Fruit fly (Drosophila melanogaster) whole organism, embryonic: ENCODE data around the gene Cdk5alpha.

Experiments used
- CG10462 ChIP-seq: fragments of 200-800 bp; sonication (Bioruptor generic); optimal IDR thresholded peaks from 2 replicates; lab custom pipeline; 2016; ENCODE audit warnings: missing biosample characterization, missing genetic modification characterization
- CG10979 ChIP-seq: fragments of 200-800 bp; sonication (Bioruptor generic); optimal IDR thresholded peaks from 2 replicates; lab custom pipeline; 2018; ENCODE audit warnings: missing biosample characterization, mild to moderate bottlenecking, missing genetic modification characterization, moderate library complexity
- CG12219 ChIP-seq: fragments of 200-800 bp; sonication (Bioruptor generic); optimal IDR thresholded peaks from 3 replicates; lab custom pipeline; 2018; ENCODE audit warnings: missing biosample characterization, mild to moderate bottlenecking, missing genetic modification characterization
- CG13424 ChIP-seq: fragments of 200-800 bp; sonication (Bioruptor generic); optimal IDR thresholded peaks from 2 replicates; lab custom pipeline; 2019; ENCODE audit warnings: missing biosample characterization, mild to moderate bottlenecking, missing genetic modification characterization, moderate library complexity
- CG15269 ChIP-seq: fragments of 200-800 bp; sonication (Bioruptor generic); optimal IDR thresholded peaks from 2 replicates; lab custom pipeline; 2018; ENCODE audit warnings: missing biosample characterization, mild to moderate bottlenecking, missing genetic modification characterization, moderate library complexity
- CG17568 ChIP-seq: fragments of 200-800 bp; sonication (Bioruptor generic); optimal IDR thresholded peaks from 2 replicates; lab custom pipeline; 2018; ENCODE audit warnings: missing biosample characterization, mild to moderate bottlenecking, missing genetic modification characterization, moderate library complexity
- CG18011 ChIP-seq: fragments of 200-800 bp; sonication (Bioruptor generic); optimal IDR thresholded peaks from 2 replicates; lab custom pipeline; 2017; ENCODE audit warnings: missing biosample characterization, missing genetic modification characterization, mild to moderate bottlenecking, moderate library complexity, missing genotype
- CG18764 ChIP-seq: fragments of 200-800 bp; sonication (Bioruptor generic); optimal IDR thresholded peaks from 3 replicates; lab custom pipeline; 2016; ENCODE audit warnings: missing biosample characterization, missing genetic modification characterization
- CG2120 ChIP-seq: fragments of 200-800 bp; sonication (Bioruptor generic); optimal IDR thresholded peaks from 3 replicates; lab custom pipeline; 2016; ENCODE audit warnings: missing biosample characterization, missing genetic modification characterization
- CG2712 ChIP-seq: fragments of 200-800 bp; optimal IDR thresholded peaks from 3 replicates; lab custom pipeline; 2019; ENCODE audit warnings: missing biosample characterization, mild to moderate bottlenecking, missing genetic modification characterization, moderate library complexity
- CG4617 ChIP-seq: fragments of 200-800 bp; sonication (Bioruptor generic); optimal IDR thresholded peaks from 3 replicates; lab custom pipeline; 2016; ENCODE audit warnings: missing biosample characterization, missing genetic modification characterization, borderline replicate concordance
- CG7839 ChIP-seq: fragments of 200-800 bp; sonication (Bioruptor generic); optimal IDR thresholded peaks from 3 replicates; lab custom pipeline; 2018; ENCODE audit warnings: missing biosample characterization, mild to moderate bottlenecking, missing genetic modification characterization, moderate library complexity
- Camta ChIP-seq: fragments of 200-800 bp; sonication (Bioruptor generic); optimal IDR thresholded peaks from 2 replicates; lab custom pipeline; 2016; ENCODE audit warnings: missing biosample characterization, missing genetic modification characterization
- D19A ChIP-seq: fragments of 200-800 bp; optimal IDR thresholded peaks from 3 replicates; lab custom pipeline; 2019; ENCODE audit warnings: missing biosample characterization, mild to moderate bottlenecking, missing genetic modification characterization, moderate library complexity
- Dip3 ChIP-seq: fragments of 200-800 bp; sonication (Bioruptor generic); optimal IDR thresholded peaks from 3 replicates; lab custom pipeline; 2016; ENCODE audit warnings: missing biosample characterization, missing genetic modification characterization
- Hr51 ChIP-seq, 2 experiments: fragments of 200-800 bp; sonication (Bioruptor generic); optimal IDR thresholded peaks; 2 replicates in 1 of 2; 3 replicates in 1 of 2; lab custom pipeline; 2016 to 2018; ENCODE audit warnings: missing biosample characterization in 2 of 2, missing genetic modification characterization in 2 of 2, mild to moderate bottlenecking in 1 of 2, moderate library complexity in 1 of 2
- Lim3 ChIP-seq: fragments of 200-800 bp; sonication (Bioruptor generic); IDR thresholded peaks from 2 replicates; pipeline ENCODE4 v1.3.6; 2022; ENCODE audit warnings: missing biosample characterization, missing genetic modification characterization
- MESR4 ChIP-seq: fragments of 200-800 bp; sonication (Bioruptor generic); optimal IDR thresholded peaks from 2 replicates; lab custom pipeline; 2018; ENCODE audit warnings: missing biosample characterization, mild to moderate bottlenecking, missing genetic modification characterization, moderate library complexity
- Max ChIP-seq: fragments of 200-800 bp; sonication (Bioruptor generic); optimal IDR thresholded peaks from 2 replicates; lab custom pipeline; 2016; ENCODE audit warnings: missing biosample characterization, mild to moderate bottlenecking, missing genetic modification characterization
- Med ChIP-seq: fragments of 200-800 bp; sonication (Bioruptor generic); peaks from one replicate; lab custom pipeline; 2016; ENCODE audit warnings: missing biosample characterization, missing genetic modification characterization, mild to moderate bottlenecking, inconsistent platforms, moderate library complexity
- NC2β ChIP-seq: fragments of 200-800 bp; sonication (Bioruptor generic); optimal IDR thresholded peaks from 2 replicates; lab custom pipeline; 2016; ENCODE audit warnings: missing biosample characterization, missing genetic modification characterization
- Oli ChIP-seq: fragments of 200-800 bp; sonication (Bioruptor generic); optimal IDR thresholded peaks from 2 replicates; lab custom pipeline; 2018; ENCODE audit warnings: missing biosample characterization, mild to moderate bottlenecking, missing genetic modification characterization, moderate library complexity
- PHDP ChIP-seq: fragments of 200-800 bp; sonication (Bioruptor generic); optimal IDR thresholded peaks from 3 replicates; lab custom pipeline; 2018; ENCODE audit warnings: missing biosample characterization, mild to moderate bottlenecking, missing genetic modification characterization, moderate library complexity
- Ssrp ChIP-seq: fragments of 200-800 bp; sonication (Bioruptor generic); optimal IDR thresholded peaks from 2 replicates; lab custom pipeline; 2018; ENCODE audit warnings: missing biosample characterization, mild to moderate bottlenecking, missing genetic modification characterization, moderate library complexity
- Xbp1 ChIP-seq: fragments of 200-800 bp; sonication (Bioruptor generic); optimal IDR thresholded peaks from 3 replicates; lab custom pipeline; 2016; ENCODE audit warnings: missing biosample characterization, mild to moderate bottlenecking, missing genetic modification characterization
- Xrp1 ChIP-seq: fragments of 200-800 bp; sonication (Bioruptor generic); IDR thresholded peaks from 2 replicates; pipeline ENCODE4 v1.3.6; 2022; ENCODE audit warnings: missing biosample characterization, missing genetic modification characterization
- disco-r ChIP-seq: fragments of 200-800 bp; sonication (Bioruptor generic); optimal IDR thresholded peaks from 2 replicates; lab custom pipeline; 2016; ENCODE audit warnings: missing biosample characterization, missing genetic modification characterization
- dmrt11E ChIP-seq: fragments of 200-800 bp; sonication (Bioruptor generic); optimal IDR thresholded peaks from 3 replicates; lab custom pipeline; 2018; ENCODE audit warnings: missing biosample characterization, mild to moderate bottlenecking, missing genetic modification characterization, moderate library complexity
- dysf ChIP-seq: fragments of 200-800 bp; sonication (Bioruptor generic); IDR thresholded peaks from 3 replicates; pipeline ENCODE4 v1.3.6; 2022; ENCODE audit warnings: missing biosample characterization, missing genetic modification characterization
- fd96Cb ChIP-seq: fragments of 200-800 bp; sonication (Bioruptor generic); optimal IDR thresholded peaks from 2 replicates; lab custom pipeline; 2018; ENCODE audit warnings: missing biosample characterization, mild to moderate bottlenecking, missing genetic modification characterization, moderate library complexity
- gem ChIP-seq: fragments of 200-800 bp; sonication (Bioruptor generic); optimal IDR thresholded peaks from 2 replicates; lab custom pipeline; 2019; ENCODE audit warnings: missing biosample characterization, mild to moderate bottlenecking, missing genetic modification characterization, moderate library complexity
- grau ChIP-seq: fragments of 200-800 bp; optimal IDR thresholded peaks from 3 replicates; lab custom pipeline; 2019; ENCODE audit warnings: missing biosample characterization, mild to moderate bottlenecking, missing genetic modification characterization, moderate library complexity
- hkb ChIP-seq, 2 experiments: fragments of 200-800 bp in 1 of 2; fragments of >200 bp in 1 of 2; sonication (Bioruptor generic) in 1 of 2; IDR thresholded peaks in 1 of 2; optimal IDR thresholded peaks in 1 of 2; 2 replicates each; pipeline versions ENCODE4 v1.3.6 to Lab custom; 2017 to 2022; ENCODE audit warnings: missing biosample characterization in 1 of 2, missing genetic modification characterization in 1 of 2
- mam ChIP-seq: fragments of 200-800 bp; sonication (Bioruptor generic); optimal IDR thresholded peaks from 3 replicates; lab custom pipeline; 2016; ENCODE audit warnings: missing biosample characterization, missing genetic modification characterization
- nmo ChIP-seq: fragments of 200-800 bp; sonication (Bioruptor generic); optimal IDR thresholded peaks from 2 replicates; lab custom pipeline; 2018; ENCODE audit warnings: missing biosample characterization, mild to moderate bottlenecking, missing genetic modification characterization, moderate library complexity
- onecut ChIP-seq: fragments of 200-800 bp; sonication (Bioruptor generic); IDR thresholded peaks from 2 replicates; pipeline ENCODE4 v1.3.6; 2022; ENCODE audit warnings: missing biosample characterization, missing genetic modification characterization
- row ChIP-seq: fragments of 200-800 bp; sonication (Bioruptor generic); IDR thresholded peaks from 3 replicates; pipeline ENCODE4 v1.3.6; 2022; ENCODE audit warnings: missing biosample characterization, missing genetic modification characterization
- slbo ChIP-seq: fragments of 200-800 bp; sonication (Bioruptor generic); IDR thresholded peaks from 2 replicates; pipeline ENCODE4 v1.3.6; 2022; ENCODE audit warnings: missing biosample characterization, missing genetic modification characterization
- sob ChIP-seq: fragments of 200-800 bp; sonication (Bioruptor generic); IDR thresholded peaks from 2 replicates; pipeline ENCODE4 v1.3.6; 2022; ENCODE audit warnings: missing biosample characterization, missing genetic modification characterization
- tap ChIP-seq: fragments of 200-800 bp; optimal IDR thresholded peaks from 3 replicates; lab custom pipeline; 2019; ENCODE audit warnings: missing biosample characterization, mild to moderate bottlenecking, missing genetic modification characterization, moderate library complexity
- unpg ChIP-seq: fragments of 200-800 bp; sonication (Bioruptor generic); optimal IDR thresholded peaks from 3 replicates; lab custom pipeline; 2018; ENCODE audit warnings: missing biosample characterization, mild to moderate bottlenecking, missing genetic modification characterization, moderate library complexity
- vvl ChIP-seq: fragments of 200-800 bp; sonication (Bioruptor generic); IDR thresholded peaks from 2 replicates; pipeline ENCODE4 v1.3.6; 2022; ENCODE audit warnings: missing biosample characterization, missing genetic modification characterization

Cdk5alpha gene

DNA sequence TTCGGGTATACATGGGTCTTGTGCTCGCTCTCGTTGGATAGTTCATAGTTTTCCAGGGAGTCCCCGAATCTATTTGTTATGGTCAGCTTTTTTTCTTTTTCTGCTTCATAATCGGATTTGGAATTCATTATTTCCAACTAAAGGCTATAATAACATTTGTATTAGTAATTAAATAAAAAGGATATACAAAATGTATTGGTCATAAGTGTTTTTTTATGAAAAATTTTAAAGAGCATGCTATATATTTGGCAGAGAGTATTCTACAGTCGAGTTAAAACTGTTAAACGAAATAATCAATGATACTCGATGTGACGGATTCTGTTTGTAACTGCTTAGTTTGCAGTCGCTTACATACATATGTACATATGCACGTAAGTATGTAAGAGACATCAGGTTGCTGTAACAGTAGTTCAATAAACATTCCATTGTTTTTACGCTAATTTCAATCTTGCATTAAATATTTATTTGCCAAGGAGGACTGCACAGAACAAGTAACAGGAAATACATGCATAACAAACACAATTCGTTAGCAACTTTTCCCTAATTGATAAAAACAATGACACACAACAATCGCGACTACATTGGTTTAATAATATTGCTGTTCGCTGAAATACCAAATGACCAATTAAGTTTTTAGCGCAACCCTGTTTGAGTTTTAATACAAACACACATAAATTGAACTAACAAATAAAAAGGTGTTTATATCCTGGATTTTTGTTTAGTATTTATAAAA, 11.5 kb downstream of the Cdk5alpha start (continued):
- TF ChIP-seq CG12219 (GFP tag; lab: Kevin White, UChicago) (peak; percentile 17), Oli (tag; lab: Kevin White, UChicago) (peak; percentile 17), Dip3 (GFP tag; lab: Kevin White, UChicago) (no peak), Xrp1 (GFP tag; lab: Robert Waterston, UW) (peak; percentile 40; the same call in 1 of the 2 replicates), CG15269 (tag; lab: Kevin White, UChicago) (peak; percentile 47), gem (tag; lab: Kevin White, UChicago) (peak; percentile 62), CG18011 (GFP tag; lab: Kevin White, UChicago) (peak; percentile 12), Hr51 (GFP tag; optimal IDR thresholded peaks at IDR 0.05; lab: Kevin White, UChicago) (peak in 1 of 2 experiments; percentile 42), CG2120 (GFP tag; lab: Kevin White, UChicago) (peak; percentile 0), CG4617 (GFP tag; lab: Kevin White, UChicago) (peak; percentile 77), grau (tag; lab: Kevin White, UChicago) (peak; percentile 36), dmrt11E (peak; percentile 20), CG13424 (tag; lab: Kevin White, UChicago) (peak; percentile 13), tap (tag; lab: Kevin White, UChicago) (peak; percentile 6), sob (0 out of 2 replicates have a peak, but pooled peaks have one; percentile 32), CG17568 (GFP tag; lab: Kevin White, UChicago) (peak; percentile 8), Med (GFP tag; lab: Kevin White, UChicago) (peak; percentile 39), vvl (GFP tag; lab: Robert Waterston, UW) (peak; percentile 17; the same call in 1 of the 2 replicates), CG2712 (tag; lab: Kevin White, UChicago) (peak; percentile 28), CG18764 (GFP tag; lab: Kevin White, UChicago) (no peak), dysf (GFP tag; lab: Robert Waterston, UW) (peak; percentile 49; the same call in 1 of the 3 replicates), hkb (optimal IDR thresholded peaks at IDR 0.05; lab: Kevin White, UChicago) (no peak), hkb (GFP tag; IDR thresholded peaks at IDR 0.05; lab: Robert Waterston, UW) (0 out of 2 replicates have a peak, but pooled peaks have one; percentile 13), nmo (GFP tag; lab: Kevin White, UChicago) (peak; percentile 30), row (GFP tag; lab: Robert Waterston, UW) (peak; percentile 47; the same call in 2 of the 3 replicates), MESR4 (GFP tag; lab: Kevin White, UChicago) (peak; percentile 70), Ssrp (peak; percentile 17), Lim3 (GFP tag; lab: Robert Waterston, UW) (no peak), Xbp1 (GFP tag; lab: Kevin White, UChicago) (peak; percentile 16), disco-r (GFP tag; lab: Kevin White, UChicago) (no peak), D19A (tag; lab: Kevin White, UChicago) (peak; percentile 90), PHDP (peak; percentile 33), NC2β (GFP tag; lab: Kevin White, UChicago) (no peak), fd96Cb (peak; percentile 9), CG7839 (tag; lab: Kevin White, UChicago) (peak; percentile 60), mam (GFP tag; lab: Kevin White, UChicago) (no peak), unpg (peak; percentile 30), slbo (GFP tag; lab: Robert Waterston, UW) (0 out of 2 replicates have a peak, but pooled peaks have one; percentile 7), onecut (GFP tag; lab: Robert Waterston, UW) (peak; percentile 62), CG10462 (GFP tag; lab: Kevin White, UChicago) (no peak), Camta (no peak), CG10979 (tag; lab: Kevin White, UChicago) (peak; percentile 29), Max (peak; percentile 37)
